Fruit fly (Drosophila melanogaster) whole organism: ENCODE results near the gene CG12499.

Experiments used
- CG8478 ChIP-seq: fragments of >200 bp; optimal IDR thresholded peaks from 2 replicates; lab custom pipeline; 2018; ENCODE audit warnings: inconsistent platforms
- Dll ChIP-seq: fragments of >200 bp; optimal IDR thresholded peaks from 2 replicates; lab custom pipeline; 2017
- EcR ChIP-seq, 2 experiments: fragments of >200 bp; optimal IDR thresholded peaks; 2 replicates each; lab custom pipeline; 2017; ENCODE audit warnings: missing biosample characterization in 2 of 2, missing genetic modification characterization in 2 of 2, missing genetic modification reagents in 2 of 2
- pan ChIP-seq: fragments of >200 bp; optimal IDR thresholded peaks from 2 replicates; lab custom pipeline; 2017
- psq ChIP-seq: fragments of >200 bp; optimal IDR thresholded peaks from 2 replicates; lab custom pipeline; 2017
- usp ChIP-seq: fragments of >200 bp; optimal IDR thresholded peaks from 2 replicates; lab custom pipeline; 2017; ENCODE audit warnings: missing biosample characterization, missing genetic modification characterization, mixed read lengths

- TF ChIP-seq psq (lab: Kevin White, UChicago), result no peak
- TF ChIP-seq CG8478, result no peak
- no peak for TF ChIP-seq EcR (GFP tag; optimal IDR thresholded peaks at IDR 0.05; lab: Kevin White, UChicago)
- no peak for TF ChIP-seq pan (lab: Kevin White, UChicago)
- no peak for TF ChIP-seq Dll (lab: Kevin White, UChicago)
- no peak for TF ChIP-seq usp (GFP tag; lab: Kevin White, UChicago)
These were observed 44.9 kb upstream of the CG12499 start, which contains the start of the genes CCT1 and tHMG1 for dm6 chr3R:22491088-22491879.
